Fruit fly (Drosophila melanogaster) whole organism, wandering third instar larva: Measurements from ENCODE around the gene Arl1.

Experiments used
- Abd-B ChIP-seq: fragments of >200 bp; optimal IDR thresholded peaks from 2 replicates; lab custom pipeline; 2017; ENCODE audit warnings: missing biosample characterization, missing genetic modification characterization
- CG32264 ChIP-seq: fragments of 200-800 bp; sonication (Bioruptor generic); optimal IDR thresholded peaks from 2 replicates; lab custom pipeline; 2016; ENCODE audit warnings: missing biosample characterization, missing genetic modification characterization
- CG9705 ChIP-seq: fragments of 200-800 bp; sonication (Bioruptor generic); optimal IDR thresholded peaks from 2 replicates; lab custom pipeline; 2018; ENCODE audit warnings: missing biosample characterization, mild to moderate bottlenecking, missing genetic modification characterization
- CrebA ChIP-seq: fragments of 200-800 bp; sonication (Bioruptor generic); optimal IDR thresholded peaks from 2 replicates; lab custom pipeline; 2016; ENCODE audit warnings: missing biosample characterization, mild to moderate bottlenecking, missing genetic modification characterization, borderline replicate concordance
- Dfd ChIP-seq: fragments of >200 bp; optimal IDR thresholded peaks from 2 replicates; lab custom pipeline; 2017; ENCODE audit warnings: missing biosample characterization, missing genetic modification characterization
- Dif ChIP-seq: fragments of 200-275, 200-300 bp; sonication (Bioruptor generic); optimal IDR thresholded peaks from 2 replicates; lab custom pipeline; 2018; ENCODE audit warnings: missing biosample characterization, missing genetic modification characterization; ENCODE audit not compliant: partially characterized antibody
- GATAd ChIP-seq: sonication (Bioruptor generic); optimal IDR thresholded peaks from 2 replicates; lab custom pipeline; 2016; ENCODE audit warnings: missing biosample characterization, missing genetic modification characterization
- HLH106 ChIP-seq: fragments of 200-800 bp; optimal IDR thresholded peaks from 3 replicates; lab custom pipeline; 2019; ENCODE audit warnings: missing biosample characterization, mild to moderate bottlenecking, missing genetic modification characterization, moderate library complexity
- Hnf4 ChIP-seq: fragments of 200-800 bp; sonication (Bioruptor generic); optimal IDR thresholded peaks from 2 replicates; lab custom pipeline; 2016; ENCODE audit warnings: missing biosample characterization, mild to moderate bottlenecking, missing genetic modification characterization
- Hr78 ChIP-seq: fragments of >200 bp; optimal IDR thresholded peaks from 2 replicates; lab custom pipeline; 2017; ENCODE audit warnings: missing biosample characterization, missing genetic modification characterization
- Hr83 ChIP-seq: fragments of 200-300 bp; sonication (Bioruptor generic); optimal IDR thresholded peaks from 2 replicates; lab custom pipeline; 2016; ENCODE audit warnings: missing biosample characterization, mild to moderate bottlenecking, missing genetic modification characterization, moderate library complexity; ENCODE audit not compliant: poor library complexity, severe bottlenecking
- Jra ChIP-seq: sonication (Bioruptor generic); optimal IDR thresholded peaks from 2 replicates; lab custom pipeline; 2016; ENCODE audit warnings: missing biosample characterization, missing genetic modification characterization
- Mio ChIP-seq: sonication (Bioruptor generic); optimal IDR thresholded peaks from 2 replicates; lab custom pipeline; 2016; ENCODE audit warnings: missing biosample characterization, missing genetic modification characterization
- Myc ChIP-seq: fragments of >200 bp; optimal IDR thresholded peaks from 2 replicates; lab custom pipeline; 2017
- N ChIP-seq: fragments of >200 bp; optimal IDR thresholded peaks from 2 replicates; lab custom pipeline; 2018; ENCODE audit warnings: missing biosample characterization, missing external identifiers, missing genetic modification characterization
- OdsH ChIP-seq: fragments of 200-800 bp; sonication (Bioruptor generic); optimal IDR thresholded peaks from 2 replicates; lab custom pipeline; 2016; ENCODE audit warnings: missing biosample characterization, mild to moderate bottlenecking, missing genetic modification characterization
- Rel ChIP-seq, 2 experiments: fragments of 200-800 bp; sonication (Bioruptor generic) in 1 of 2; optimal IDR thresholded peaks; 2 replicates in 1 of 2; 3 replicates in 1 of 2; lab custom pipeline; 2016 to 2019; ENCODE audit warnings: mild to moderate bottlenecking in 2 of 2, missing biosample characterization in 2 of 2, missing genetic modification characterization in 2 of 2, moderate library complexity in 1 of 2
- Sp1 ChIP-seq: fragments of 200-800 bp; sonication (Bioruptor generic); optimal IDR thresholded peaks from 3 replicates; lab custom pipeline; 2019; ENCODE audit warnings: missing biosample characterization, mild to moderate bottlenecking, missing genetic modification characterization, moderate library complexity
- Vsx2 ChIP-seq: fragments of 200-300, 225-300 bp; sonication (Bioruptor generic); optimal IDR thresholded peaks from 2 replicates; lab custom pipeline; 2018; ENCODE audit warnings: missing biosample characterization, missing genetic modification characterization; ENCODE audit not compliant: partially characterized antibody
- br ChIP-seq: fragments of 200-800 bp; sonication (Bioruptor generic); optimal IDR thresholded peaks from 2 replicates; lab custom pipeline; 2016; ENCODE audit warnings: missing biosample characterization, missing genetic modification characterization
- brk ChIP-seq: fragments of 200-800 bp; sonication (Bioruptor generic); optimal IDR thresholded peaks from 2 replicates; lab custom pipeline; 2016; ENCODE audit warnings: missing biosample characterization, mild to moderate bottlenecking, missing genetic modification characterization
- dl ChIP-seq, 2 experiments: fragments of 175-275, 200-275 bp in 1 of 2; fragments of 200-275 bp in 1 of 2; sonication (Bioruptor generic); optimal IDR thresholded peaks; lab custom pipeline; 2018; ENCODE audit warnings: mild to moderate bottlenecking in 2 of 2, missing biosample characterization in 2 of 2, missing genetic modification characterization in 2 of 2, moderate library complexity in 2 of 2; ENCODE audit not compliant: partially characterized antibody in 2 of 2, insufficient read depth in 1 of 2
- dmrt93B ChIP-seq: fragments of 200-800 bp; sonication (Bioruptor generic); optimal IDR thresholded peaks from 2 replicates; lab custom pipeline; 2018; ENCODE audit warnings: missing biosample characterization, mild to moderate bottlenecking, missing genetic modification characterization
- dsf ChIP-seq: sonication (Bioruptor generic); optimal IDR thresholded peaks from 2 replicates; lab custom pipeline; 2016; ENCODE audit warnings: missing biosample characterization, missing genetic modification characterization, borderline replicate concordance
- ey ChIP-seq: fragments of 200-800 bp; sonication (Bioruptor generic); optimal IDR thresholded peaks from 2 replicates; lab custom pipeline; 2016; ENCODE audit warnings: missing biosample characterization, missing genetic modification characterization
- foxo ChIP-seq, 2 experiments: fragments of 200-800 bp; sonication (Bioruptor generic); optimal IDR thresholded peaks; 2 replicates in 1 of 2; 3 replicates in 1 of 2; lab custom pipeline; 2016 to 2017; ENCODE audit warnings: missing biosample characterization in 2 of 2, missing genetic modification characterization in 2 of 2
- fru ChIP-seq: fragments of 200-800 bp; sonication (Bioruptor generic); optimal IDR thresholded peaks from 3 replicates; lab custom pipeline; 2016; ENCODE audit warnings: missing biosample characterization, mild to moderate bottlenecking, missing genetic modification characterization
- h ChIP-seq: fragments of 200-800 bp; sonication (Bioruptor generic); optimal IDR thresholded peaks from 3 replicates; lab custom pipeline; 2016; ENCODE audit warnings: missing biosample characterization, mild to moderate bottlenecking, missing genetic modification characterization
- jim ChIP-seq: fragments of 175-275, 200-325 bp; sonication (Bioruptor generic); optimal IDR thresholded peaks from 2 replicates; lab custom pipeline; 2016; ENCODE audit warnings: missing biosample characterization, mild to moderate bottlenecking, missing genetic modification characterization
- lola ChIP-seq: fragments of >200 bp; optimal IDR thresholded peaks from 2 replicates; lab custom pipeline; 2017; ENCODE audit warnings: missing biosample characterization, missing genetic modification characterization
- pan ChIP-seq: fragments of >200 bp; optimal IDR thresholded peaks from 2 replicates; lab custom pipeline; 2017
- psq ChIP-seq: fragments of 200-800 bp; sonication (Bioruptor generic); optimal IDR thresholded peaks from 3 replicates; lab custom pipeline; 2017; ENCODE audit warnings: missing biosample characterization, mild to moderate bottlenecking, missing genetic modification characterization, moderate library complexity
- rgr ChIP-seq: fragments of 200-800 bp; sonication (Bioruptor generic); optimal IDR thresholded peaks from 3 replicates; lab custom pipeline; 2016; ENCODE audit warnings: missing biosample characterization, mild to moderate bottlenecking, missing genetic modification characterization
- sage ChIP-seq: fragments of 200-800 bp; sonication (Bioruptor generic); optimal IDR thresholded peaks from 2 replicates; lab custom pipeline; 2016; ENCODE audit warnings: missing biosample characterization, mild to moderate bottlenecking, missing genetic modification characterization
- sv ChIP-seq: fragments of 200-800 bp; sonication (Bioruptor generic); optimal IDR thresholded peaks from 3 replicates; lab custom pipeline; 2016; ENCODE audit warnings: missing biosample characterization, missing genetic modification characterization
- tai ChIP-seq: sonication (Bioruptor generic); optimal IDR thresholded peaks from 2 replicates; lab custom pipeline; 2016; ENCODE audit warnings: missing biosample characterization, missing genetic modification characterization
- usp ChIP-seq: fragments of >200 bp; optimal IDR thresholded peaks from 2 replicates; lab custom pipeline; 2017; ENCODE audit warnings: missing biosample characterization, missing genetic modification characterization
- woc ChIP-seq: sonication (Bioruptor generic); optimal IDR thresholded peaks from 2 replicates; lab custom pipeline; 2016; ENCODE audit warnings: missing biosample characterization, mild to moderate bottlenecking, missing genetic modification characterization

Arl1 gene

DNA sequence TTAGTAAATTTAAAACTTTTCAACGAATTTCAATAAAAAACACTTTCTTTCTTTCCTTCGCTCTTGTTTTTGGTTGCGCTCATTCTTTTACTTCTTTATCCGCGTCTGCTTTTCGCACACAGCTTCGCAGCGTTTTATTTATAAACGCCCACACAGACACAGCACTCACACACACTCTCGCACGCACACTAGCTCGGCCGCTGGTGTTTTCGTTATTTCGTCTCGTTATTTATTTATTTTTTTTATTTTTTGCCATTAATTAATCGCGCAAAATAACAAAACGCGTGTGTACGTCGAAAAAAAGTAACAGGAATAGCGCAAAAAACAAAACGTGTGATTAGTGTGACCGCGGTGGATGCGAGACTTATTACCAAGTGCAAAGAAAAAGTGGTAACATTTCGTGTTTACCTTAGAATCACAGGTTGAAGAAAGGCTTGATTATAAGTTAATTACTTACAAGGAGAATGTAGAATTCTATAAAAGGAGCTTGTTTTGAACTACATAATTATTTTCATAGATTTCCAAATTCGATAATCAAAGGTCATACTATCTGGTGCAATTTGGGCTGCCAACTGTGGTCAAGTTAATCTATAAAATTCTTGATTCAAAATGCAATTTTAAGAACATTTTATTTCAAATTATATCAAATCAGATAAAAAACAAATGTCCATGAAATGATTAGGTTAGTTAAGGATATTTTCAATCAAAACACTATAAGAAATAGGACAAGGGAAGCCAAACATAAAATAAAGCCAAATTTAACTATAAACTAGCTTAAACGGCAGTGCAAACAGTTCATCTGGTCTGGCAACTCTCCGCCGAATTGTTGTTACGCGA is 21.7 kb downstream of the Arl1 start, which contains the start of the genes hzg and mRpS31:
Gene hzg (minus strand): TSS at position 336 of the 837 bp plus-strand sequence.
Gene mRpS31 (plus strand): TSS at position 793 of the 837 bp plus-strand sequence.
- peak; percentile 10 for TF ChIP-seq sage (GFP tag; lab: Kevin White, UChicago)
- no peak for TF ChIP-seq GATAd (GFP tag; lab: Kevin White, UChicago)
- peak; percentile 4 for TF ChIP-seq dmrt93B (GFP tag; lab: Kevin White, UChicago)
- TF ChIP-seq Sp1: peak; percentile 69
- TF ChIP-seq dl (GFP tag; optimal IDR thresholded peaks at IDR 0.05; lab: Kevin White, UChicago; ENCODE audit: insufficient read depth in 1 of 2, partially characterized antibody in 2 of 2): no peak
- peak; percentile 39 to 63 for TF ChIP-seq foxo (GFP tag; optimal IDR thresholded peaks at IDR 0.05; lab: Kevin White, UChicago)
- TF ChIP-seq psq: peak; percentile 97
- no peak for TF ChIP-seq Dfd (GFP tag; lab: Kevin White, UChicago)
- TF ChIP-seq fru (GFP tag; lab: Kevin White, UChicago): peak; percentile 45
- TF ChIP-seq Vsx2 (GFP tag; lab: Kevin White, UChicago): no peak
- TF ChIP-seq h: peak; percentile 52
- TF ChIP-seq tai: no peak
- TF ChIP-seq Hr83: peak; percentile 28
- peak; percentile 37 for TF ChIP-seq sv (GFP tag; lab: Kevin White, UChicago)
- TF ChIP-seq Jra (GFP tag; lab: Kevin White, UChicago): peak; percentile 31
- peak; percentile 57 for TF ChIP-seq ey (GFP tag; lab: Kevin White, UChicago)
- no peak for TF ChIP-seq pan (lab: Kevin White, UChicago)
- peak; percentile 61 for TF ChIP-seq woc (GFP tag; lab: Kevin White, UChicago)
- peak; percentile 10 for TF ChIP-seq CG9705 (GFP tag; lab: Kevin White, UChicago)
- no peak for TF ChIP-seq Abd-B (GFP tag; lab: Kevin White, UChicago)
- TF ChIP-seq Dif (GFP tag; lab: Kevin White, UChicago): no peak
- no peak for TF ChIP-seq brk (GFP tag; lab: Kevin White, UChicago)
- no peak for TF ChIP-seq Hr78 (GFP tag; lab: Kevin White, UChicago)
- no peak for TF ChIP-seq usp
- TF ChIP-seq lola (GFP tag; lab: Kevin White, UChicago): no peak
- no peak for TF ChIP-seq Mio
- TF ChIP-seq Myc (lab: Kevin White, UChicago): peak; percentile 93
- TF ChIP-seq dsf (GFP tag; lab: Kevin White, UChicago): peak; percentile 33
- peak; percentile 5 for TF ChIP-seq br (GFP tag; lab: Kevin White, UChicago)
- TF ChIP-seq CG32264 (GFP tag; lab: Kevin White, UChicago): no peak
- TF ChIP-seq jim (GFP tag; lab: Kevin White, UChicago): no peak
- TF ChIP-seq Rel (GFP tag; optimal IDR thresholded peaks at IDR 0.05; lab: Kevin White, UChicago): peak; percentile 25
- TF ChIP-seq Rel (tag; optimal IDR thresholded peaks at IDR 0.05; lab: Kevin White, UChicago): peak; percentile 88
- TF ChIP-seq OdsH (GFP tag; lab: Kevin White, UChicago): peak; percentile 51
- TF ChIP-seq Hnf4: peak; percentile 59
- TF ChIP-seq rgr (GFP tag; lab: Kevin White, UChicago): peak; percentile 38
- no peak for TF ChIP-seq CrebA (GFP tag; lab: Kevin White, UChicago)
- TF ChIP-seq HLH106: peak; percentile 74
- TF ChIP-seq N (GFP tag; lab: Kevin White, UChicago): no peak
- TF ChIP-seq, all 38 proteins: peak for 21

- TF ChIP-seq sage (GFP tag; lab: Kevin White, UChicago) (no peak), OdsH (GFP tag; lab: Kevin White, UChicago) (no peak), foxo (GFP tag; optimal IDR thresholded peaks at IDR 0.05; lab: Kevin White, UChicago) (no peak), Dif (GFP tag; lab: Kevin White, UChicago) (no peak), Myc (lab: Kevin White, UChicago) (no peak), sv (GFP tag; lab: Kevin White, UChicago) (no peak), dmrt93B (GFP tag; lab: Kevin White, UChicago) (no peak), br (GFP tag; lab: Kevin White, UChicago) (no peak), GATAd (GFP tag; lab: Kevin White, UChicago) (no peak), Rel (GFP tag; optimal IDR thresholded peaks at IDR 0.05; lab: Kevin White, UChicago) (no peak), Rel (tag; optimal IDR thresholded peaks at IDR 0.05; lab: Kevin White, UChicago) (no peak), CG32264 (GFP tag; lab: Kevin White, UChicago) (no peak)
These were observed 27.2 kb downstream of the Arl1 start for dm6 chr3L:16010176-16010575.
